Fruit fly (Drosophila melanogaster) whole organism, embryonic: ENCODE measurements around the gene Arp10.

Experiments used
- Asciz ChIP-seq: fragments of 200-800 bp; sonication (Bioruptor generic); optimal IDR thresholded peaks from 2 replicates; lab custom pipeline; 2017; ENCODE audit warnings: missing biosample characterization, mild to moderate bottlenecking, missing genetic modification characterization, missing genetic modification reagents
- Bgb ChIP-seq: fragments of 200-800 bp; sonication (Bioruptor generic); IDR thresholded peaks from 2 replicates; pipeline ENCODE4 v1.3.6; 2022; ENCODE audit warnings: missing biosample characterization, missing genetic modification characterization; ENCODE audit not compliant: partially characterized antibody
- CG10267 ChIP-seq: fragments of 200-800 bp; sonication (Bioruptor generic); optimal IDR thresholded peaks from 2 replicates; lab custom pipeline; 2018; ENCODE audit warnings: missing biosample characterization, mild to moderate bottlenecking, missing genetic modification characterization, moderate library complexity
- CG10366 ChIP-seq: fragments of 200-800 bp; sonication (Bioruptor generic); IDR thresholded peaks from 2 replicates; pipeline ENCODE4 v1.3.6; 2022; ENCODE audit warnings: missing biosample characterization, missing genetic modification characterization
- CG10654 ChIP-seq: fragments of 200-800 bp; sonication (Bioruptor generic); optimal IDR thresholded peaks from 2 replicates; lab custom pipeline; 2016; ENCODE audit warnings: missing biosample characterization, missing genetic modification characterization
- CG10979 ChIP-seq: fragments of 200-800 bp; sonication (Bioruptor generic); optimal IDR thresholded peaks from 2 replicates; lab custom pipeline; 2018; ENCODE audit warnings: missing biosample characterization, mild to moderate bottlenecking, missing genetic modification characterization, moderate library complexity
- CG12155 ChIP-seq: fragments of 200-800 bp; sonication (Bioruptor generic); optimal IDR thresholded peaks from 3 replicates; lab custom pipeline; 2016; ENCODE audit warnings: missing biosample characterization, missing genetic modification characterization
- CG12236 ChIP-seq: fragments of 200-800 bp; sonication (Bioruptor generic); optimal IDR thresholded peaks from 2 replicates; lab custom pipeline; 2016; ENCODE audit warnings: missing biosample characterization, missing genetic modification characterization
- CG16813 ChIP-seq: fragments of 200-800 bp; sonication (Bioruptor generic); IDR thresholded peaks from 3 replicates; pipeline ENCODE4 v1.3.6; 2022; ENCODE audit warnings: missing biosample characterization, missing genetic modification characterization; ENCODE audit not compliant: partially characterized antibody
- CG17186 ChIP-seq: fragments of 200-800 bp; sonication (Bioruptor generic); optimal IDR thresholded peaks from 3 replicates; lab custom pipeline; 2017; ENCODE audit warnings: missing biosample characterization, missing genetic modification reagents, missing genetic modification characterization
- CG18476 ChIP-seq: fragments of 200-800 bp; sonication (Bioruptor generic); optimal IDR thresholded peaks from 2 replicates; lab custom pipeline; 2016; ENCODE audit warnings: missing biosample characterization, mild to moderate bottlenecking, missing genetic modification characterization
- CG2120 ChIP-seq: fragments of 200-800 bp; sonication (Bioruptor generic); optimal IDR thresholded peaks from 3 replicates; lab custom pipeline; 2016; ENCODE audit warnings: missing biosample characterization, missing genetic modification characterization
- CG3065 ChIP-seq: fragments of 200-800 bp; sonication (Bioruptor generic); optimal IDR thresholded peaks from 2 replicates; lab custom pipeline; 2016; ENCODE audit warnings: missing biosample characterization, missing genetic modification characterization
- CG32767 ChIP-seq: fragments of 200-800 bp; sonication (Bioruptor generic); IDR thresholded peaks from 2 replicates; pipeline ENCODE4 v1.3.6; 2022; ENCODE audit warnings: missing biosample characterization, missing genetic modification characterization
- CG3847 ChIP-seq: fragments of 200-800 bp; sonication (Bioruptor generic); IDR thresholded peaks from 2 replicates; pipeline ENCODE4 v1.3.6; 2022; ENCODE audit warnings: missing biosample characterization, missing genetic modification characterization
- CG4360 ChIP-seq: fragments of 200-800 bp; sonication (Bioruptor generic); IDR thresholded peaks from 2 replicates; pipeline ENCODE4 v1.3.6; 2022; ENCODE audit warnings: missing biosample characterization, missing genetic modification characterization
- CG43689 ChIP-seq: fragments of 200-800 bp; sonication (Bioruptor generic); IDR thresholded peaks from 2 replicates; pipeline ENCODE4 v1.3.6; 2022; ENCODE audit warnings: missing biosample characterization, missing genetic modification characterization
- CG4617 ChIP-seq: fragments of 200-800 bp; sonication (Bioruptor generic); optimal IDR thresholded peaks from 3 replicates; lab custom pipeline; 2016; ENCODE audit warnings: missing biosample characterization, missing genetic modification characterization, borderline replicate concordance
- CG7556 ChIP-seq: fragments of 200-800 bp; sonication (Bioruptor generic); optimal IDR thresholded peaks from 2 replicates; lab custom pipeline; 2017; ENCODE audit warnings: missing biosample characterization, mild to moderate bottlenecking, missing genetic modification characterization
- CG8765 ChIP-seq: fragments of 200-800 bp; sonication (Bioruptor generic); IDR thresholded peaks from 2 replicates; pipeline ENCODE4 v1.3.6; 2022; ENCODE audit warnings: missing biosample characterization, missing genetic modification characterization
- CHES-1-like ChIP-seq: fragments of 200-800 bp; sonication (Bioruptor generic); optimal IDR thresholded peaks from 2 replicates; lab custom pipeline; 2016; ENCODE audit warnings: missing biosample characterization, missing genetic modification characterization
- CrebB ChIP-seq: fragments of 200-800 bp; sonication (Bioruptor generic); optimal IDR thresholded peaks from 3 replicates; lab custom pipeline; 2018; ENCODE audit warnings: missing biosample characterization, mild to moderate bottlenecking, missing genetic modification characterization
- Deaf1 ChIP-seq: fragments of 200-800 bp; optimal IDR thresholded peaks from 3 replicates; lab custom pipeline; 2019; ENCODE audit warnings: missing biosample characterization, mild to moderate bottlenecking, missing genetic modification characterization, moderate library complexity
- Dfd ChIP-seq, 2 experiments: fragments of >200 bp; optimal IDR thresholded peaks; 2 replicates each; lab custom pipeline; 2017; ENCODE audit warnings: missing biosample characterization in 2 of 2, missing genetic modification characterization in 2 of 2
- Dp ChIP-seq: fragments of 200-800 bp; sonication (Bioruptor generic); optimal IDR thresholded peaks from 2 replicates; lab custom pipeline; 2018; ENCODE audit warnings: missing biosample characterization, mild to moderate bottlenecking, missing genetic modification characterization, moderate library complexity
- E2f2 ChIP-seq: fragments of 200-800 bp; sonication (Bioruptor generic); IDR thresholded peaks from 2 replicates; pipeline ENCODE4 v1.3.6; 2022; ENCODE audit warnings: missing biosample characterization, missing genetic modification characterization
- NC2β ChIP-seq: fragments of 200-800 bp; sonication (Bioruptor generic); optimal IDR thresholded peaks from 2 replicates; lab custom pipeline; 2016; ENCODE audit warnings: missing biosample characterization, missing genetic modification characterization
- NK7.1 ChIP-seq: fragments of 200-800 bp; sonication (Bioruptor generic); optimal IDR thresholded peaks from 3 replicates; lab custom pipeline; 2016; ENCODE audit warnings: missing biosample characterization, missing genetic modification characterization
- Opbp ChIP-seq: fragments of 200-800 bp; sonication (Bioruptor generic); IDR thresholded peaks from 3 replicates; pipeline ENCODE4 v1.3.6; 2022; ENCODE audit warnings: missing biosample characterization, missing genetic modification characterization; ENCODE audit not compliant: partially characterized antibody
- Optix ChIP-seq: fragments of 200-800 bp; sonication (Bioruptor generic); IDR thresholded peaks from 3 replicates; pipeline ENCODE4 v1.3.6; 2022; ENCODE audit warnings: missing biosample characterization, missing genetic modification characterization
- Trl ChIP-seq, 3 experiments: fragments of >200 bp in 2 of 3; fragments of 200-800 bp in 1 of 3; sonication (Bioruptor generic) in 1 of 3; optimal IDR thresholded peaks; 2 replicates in 1 of 3; 3 replicates in 2 of 3; lab custom pipeline; 2016 to 2017; ENCODE audit warnings: missing biosample characterization in 1 of 3, missing genetic modification characterization in 1 of 3
- Xrp1 ChIP-seq: fragments of 200-800 bp; sonication (Bioruptor generic); IDR thresholded peaks from 2 replicates; pipeline ENCODE4 v1.3.6; 2022; ENCODE audit warnings: missing biosample characterization, missing genetic modification characterization
- ap ChIP-seq: fragments of 200-800 bp; sonication (Bioruptor generic); IDR thresholded peaks from 2 replicates; pipeline ENCODE4 v1.3.6; 2022; ENCODE audit warnings: missing biosample characterization, missing genetic modification characterization
- bigmax ChIP-seq: fragments of 200-800 bp; sonication (Bioruptor generic); optimal IDR thresholded peaks from 2 replicates; lab custom pipeline; 2018; ENCODE audit warnings: missing biosample characterization, mild to moderate bottlenecking, missing genetic modification characterization
- cg ChIP-seq: fragments of 200-800 bp; sonication (Bioruptor generic); optimal IDR thresholded peaks from 3 replicates; lab custom pipeline; 2019; ENCODE audit warnings: missing biosample characterization, mild to moderate bottlenecking, missing genetic modification characterization, moderate library complexity
- chm ChIP-seq: fragments of 200-800 bp; sonication (Bioruptor generic); IDR thresholded peaks from 2 replicates; pipeline ENCODE4 v1.3.6; 2022; ENCODE audit warnings: missing biosample characterization, missing genetic modification characterization
- crp ChIP-seq, 2 experiments: fragments of 200-800 bp; sonication (Bioruptor generic); optimal IDR thresholded peaks; 2 replicates in 1 of 2; 3 replicates in 1 of 2; lab custom pipeline; 2017; ENCODE audit warnings: missing biosample characterization in 2 of 2, missing genetic modification characterization in 2 of 2, mild to moderate bottlenecking in 1 of 2, moderate library complexity in 1 of 2
- dm ChIP-seq: fragments of 200-800 bp; sonication (Bioruptor generic); optimal IDR thresholded peaks from 3 replicates; lab custom pipeline; 2016; ENCODE audit warnings: missing biosample characterization, missing genetic modification characterization
- fd102C ChIP-seq: fragments of 200-800 bp; sonication (Bioruptor generic); optimal IDR thresholded peaks from 2 replicates; lab custom pipeline; 2018; ENCODE audit warnings: missing biosample characterization, mild to moderate bottlenecking, missing genetic modification characterization, moderate library complexity
- gt ChIP-seq: fragments of 200-800 bp; sonication (Bioruptor generic); IDR thresholded peaks from 2 replicates; pipeline ENCODE4 v1.3.6; 2022; ENCODE audit warnings: missing biosample characterization, missing genetic modification characterization
- jumu ChIP-seq: fragments of 200-800 bp; sonication (Bioruptor generic); optimal IDR thresholded peaks from 3 replicates; lab custom pipeline; 2016; ENCODE audit warnings: missing biosample characterization, missing genetic modification characterization
- knrl ChIP-seq: fragments of 200-800 bp; sonication (Bioruptor generic); IDR thresholded peaks from 3 replicates; pipeline ENCODE4 v1.3.6; 2022; ENCODE audit warnings: missing biosample characterization, missing genetic modification characterization; ENCODE audit not compliant: partially characterized antibody
- lbe ChIP-seq: fragments of 200-800 bp; sonication (Bioruptor generic); optimal IDR thresholded peaks from 2 replicates; lab custom pipeline; 2016; ENCODE audit warnings: missing biosample characterization, mild to moderate bottlenecking, missing genetic modification characterization
- sna ChIP-seq: fragments of 200-800 bp; sonication (Bioruptor generic); IDR thresholded peaks from 2 replicates; pipeline ENCODE4 v1.3.6; 2022; ENCODE audit warnings: missing biosample characterization, missing genetic modification characterization; ENCODE audit not compliant: partially characterized antibody
- so ChIP-seq: fragments of 200-800 bp; sonication (Bioruptor generic); IDR thresholded peaks from 3 replicates; pipeline ENCODE4 v1.3.6; 2022; ENCODE audit warnings: missing biosample characterization, missing genetic modification characterization
- sob ChIP-seq: fragments of 200-800 bp; sonication (Bioruptor generic); IDR thresholded peaks from 2 replicates; pipeline ENCODE4 v1.3.6; 2022; ENCODE audit warnings: missing biosample characterization, missing genetic modification characterization
- tll ChIP-seq, 2 experiments: fragments of 200-800 bp in 1 of 2; fragments of >200 bp in 1 of 2; sonication (Bioruptor generic) in 1 of 2; optimal IDR thresholded peaks; 2 replicates each; lab custom pipeline; 2017 to 2019; ENCODE audit warnings: missing biosample characterization in 2 of 2, missing genetic modification characterization in 2 of 2, mild to moderate bottlenecking in 1 of 2, moderate library complexity in 1 of 2
- trem ChIP-seq: fragments of 200-800 bp; optimal IDR thresholded peaks from 3 replicates; lab custom pipeline; 2019; ENCODE audit warnings: missing biosample characterization, mild to moderate bottlenecking, missing genetic modification characterization, moderate library complexity
- unc-4 ChIP-seq: fragments of 200-800 bp; sonication (Bioruptor generic); IDR thresholded peaks from 2 replicates; pipeline ENCODE4 v1.3.6; 2022; ENCODE audit warnings: missing biosample characterization, missing genetic modification characterization; ENCODE audit not compliant: partially characterized antibody
- unpg ChIP-seq: fragments of 200-800 bp; sonication (Bioruptor generic); optimal IDR thresholded peaks from 3 replicates; lab custom pipeline; 2018; ENCODE audit warnings: missing biosample characterization, mild to moderate bottlenecking, missing genetic modification characterization, moderate library complexity

Gene Arp10

DNA sequence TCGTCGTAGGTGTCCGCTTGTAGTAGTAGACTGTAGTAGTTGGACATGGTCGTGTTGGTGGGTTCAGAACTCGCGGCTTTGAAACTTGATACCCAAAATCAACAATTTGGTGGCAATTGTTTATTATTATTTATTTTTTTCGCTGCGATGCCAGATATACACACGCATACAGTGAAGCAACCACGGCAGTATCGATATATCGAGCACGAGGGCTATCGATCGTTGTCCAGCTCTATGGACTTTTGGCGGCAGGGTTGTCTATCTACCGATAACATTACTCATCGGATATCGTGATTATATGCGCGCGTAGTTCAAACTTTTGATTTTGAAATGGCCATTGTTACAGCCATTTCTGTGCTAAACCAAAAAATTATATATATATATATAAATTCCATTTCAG lies 44.3 kb downstream of the Arp10 start, which contains the start of gene CG14220 (continued):
- TF ChIP-seq CG10366 (GFP tag; lab: Robert Waterston, UW) (no peak), sob (0 out of 2 replicates have a peak, but pooled peaks have one; percentile 5), CG17186 (peak; percentile 43), Deaf1 (tag; lab: Kevin White, UChicago) (no peak), Xrp1 (GFP tag; lab: Robert Waterston, UW) (0 out of 2 replicates have a peak, but pooled peaks have one; percentile 13), lbe (GFP tag; lab: Kevin White, UChicago) (peak; percentile 32), ap (no peak), CG3065 (GFP tag; lab: Kevin White, UChicago) (no peak), CG12155 (no peak), CG4360 (no peak), CG2120 (GFP tag; lab: Kevin White, UChicago) (peak; percentile 7), jumu (GFP tag; lab: Kevin White, UChicago) (no peak), CrebB (no peak), NK7.1 (GFP tag; lab: Kevin White, UChicago) (no peak), tll (GFP tag; optimal IDR thresholded peaks at IDR 0.05; lab: Kevin White, UChicago) (no peak), Opbp (GFP tag; lab: Robert Waterston, UW) (peak; percentile 94), CG32767 (GFP tag; lab: Robert Waterston, UW) (peak; percentile 45; the same call in 1 of the 2 replicates), dm (GFP tag; lab: Kevin White, UChicago) (peak; percentile 4), E2f2 (GFP tag; lab: Robert Waterston, UW) (peak; percentile 92), CHES-1-like (GFP tag; lab: Kevin White, UChicago) (peak; percentile 10), Dp (GFP tag; lab: Kevin White, UChicago) (peak; percentile 92), unc-4 (GFP tag; lab: Robert Waterston, UW) (peak; percentile 93), knrl (peak; percentile 87), Bgb (GFP tag; lab: Robert Waterston, UW) (peak; percentile 97), fd102C (GFP tag; lab: Kevin White, UChicago) (no peak), CG43689 (GFP tag; lab: Robert Waterston, UW) (no peak), crp (GFP tag; optimal IDR thresholded peaks at IDR 0.05; lab: Kevin White, UChicago) (peak in 1 of 2 experiments; percentile 35), Asciz (GFP tag; lab: Kevin White, UChicago) (no peak), CG10979 (tag; lab: Kevin White, UChicago) (no peak), so (GFP tag; lab: Robert Waterston, UW) (no peak), CG4617 (peak; percentile 43), Trl (optimal IDR thresholded peaks at IDR 0.05; lab: Kevin White, UChicago) (no peak), Trl (GFP tag; optimal IDR thresholded peaks at IDR 0.05; lab: Kevin White, UChicago) (no peak), CG3847 (GFP tag; lab: Robert Waterston, UW) (no peak), gt (GFP tag; lab: Robert Waterston, UW) (no peak), CG10654 (no peak), trem (tag; lab: Kevin White, UChicago) (peak; percentile 87), chm (GFP tag; lab: Robert Waterston, UW) (no peak), CG7556 (GFP tag; lab: Kevin White, UChicago) (no peak), unpg (no peak), Optix (no peak), CG16813 (peak; percentile 93), bigmax (no peak), NC2β (GFP tag; lab: Kevin White, UChicago) (no peak), sna (GFP tag; lab: Robert Waterston, UW) (peak; percentile 85), CG10267 (tag; lab: Kevin White, UChicago) (peak; percentile 45), CG12236 (GFP tag; lab: Kevin White, UChicago) (no peak), Dfd (GFP tag; optimal IDR thresholded peaks at IDR 0.05; lab: Kevin White, UChicago) (no peak), CG18476 (GFP tag; lab: Kevin White, UChicago) (no peak), CG8765 (GFP tag; lab: Robert Waterston, UW) (no peak), cg (peak; percentile 60)
